Worm (Caenorhabditis elegans) whole organism, mixed stage, embryonic: ENCODE measurements around the gene T03F6.4.

Source experiments
- ceh-83 ChIP-seq: fragments of 200-800 bp; sonication (Bioruptor generic); optimal IDR thresholded peaks from 2 replicates; lab custom pipeline; 2018; ENCODE audit warnings: mild to moderate bottlenecking, missing genetic modification characterization, missing compliant biosample characterization
- elt-3 ChIP-seq: fragments of 150-350 bp; optimal IDR thresholded peaks from 2 replicates; lab custom pipeline; 2014; ENCODE audit warnings: missing biosample characterization, missing genetic modification characterization
- lin-13 ChIP-seq: fragments of 150-350 bp; optimal IDR thresholded peaks from 2 replicates; lab custom pipeline; 2014; ENCODE audit warnings: missing biosample characterization, missing genetic modification characterization
- lsy-2 ChIP-seq: fragments of 150-350 bp; optimal IDR thresholded peaks from 2 replicates; lab custom pipeline; 2014; ENCODE audit warnings: missing biosample characterization, missing genetic modification characterization
- mls-2 ChIP-seq: sonication (generic microtip); optimal IDR thresholded peaks from 2 replicates; lab custom pipeline; 2016; ENCODE audit warnings: mild to moderate bottlenecking, missing genetic modification characterization, moderate library complexity, missing compliant biosample characterization
- nhr-12 ChIP-seq: fragments of 150-350 bp; optimal IDR thresholded peaks from 2 replicates; lab custom pipeline; 2014; ENCODE audit warnings: missing biosample characterization, missing genetic modification characterization
- nhr-2 ChIP-seq: fragments of 150-350 bp; optimal IDR thresholded peaks from 2 replicates; lab custom pipeline; 2014; ENCODE audit warnings: missing biosample characterization, missing genetic modification characterization
- nhr-237 ChIP-seq: fragments of 150-350 bp; optimal IDR thresholded peaks from 2 replicates; lab custom pipeline; 2014; ENCODE audit warnings: missing biosample characterization, missing genetic modification characterization
- nhr-76 ChIP-seq: sonication (generic microtip); optimal IDR thresholded peaks from 2 replicates; lab custom pipeline; 2017; ENCODE audit warnings: missing biosample characterization, missing genetic modification characterization
- snpc-4 ChIP-seq: fragments of 150-350 bp; optimal IDR thresholded peaks from 2 replicates; lab custom pipeline; 2014; ENCODE audit warnings: missing biosample characterization, missing genetic modification characterization
- tbx-8 ChIP-seq: fragments of 200-800 bp; sonication (Bioruptor generic); optimal IDR thresholded peaks from 2 replicates; lab custom pipeline; 2018; ENCODE audit warnings: mild to moderate bottlenecking, missing genetic modification characterization, moderate library complexity, missing compliant biosample characterization
- unc-39 ChIP-seq: fragments of 150-350 bp; optimal IDR thresholded peaks from 2 replicates; lab custom pipeline; 2014; ENCODE audit warnings: missing biosample characterization, missing genetic modification characterization
- unc-62 ChIP-seq: fragments of 150-350 bp; optimal IDR thresholded peaks from 2 replicates; lab custom pipeline; 2014; ENCODE audit warnings: missing biosample characterization, missing genetic modification reagents, missing genetic modification characterization
- ztf-11 ChIP-seq: fragments of 150-350 bp; optimal IDR thresholded peaks from 2 replicates; lab custom pipeline; 2014; ENCODE audit warnings: missing biosample characterization, missing genetic modification characterization

ce11 chrIII:13429668-13430067, 43.7 kb downstream of the T03F6.4 start, which contains the start of gene bli-5:
- TF ChIP-seq ztf-11 (tag; lab: Kevin White, UChicago), result no peak
- no peak for TF ChIP-seq elt-3
- TF ChIP-seq nhr-12 (tag; lab: Kevin White, UChicago), result no peak
- TF ChIP-seq nhr-237, result no peak
- TF ChIP-seq ceh-83 (GFP tag; lab: Kevin White, UChicago), result no peak
- TF ChIP-seq nhr-2 (tag; lab: Kevin White, UChicago), result no peak
- no peak for TF ChIP-seq unc-62 (GFP tag; lab: Kevin White, UChicago)
- no peak for TF ChIP-seq unc-39 (tag; lab: Kevin White, UChicago)
- TF ChIP-seq lin-13 (tag; lab: Kevin White, UChicago), result no peak
- no peak for TF ChIP-seq snpc-4 (tag; lab: Kevin White, UChicago)
- no peak for TF ChIP-seq mls-2 (tag; lab: Kevin White, UChicago)
- TF ChIP-seq lsy-2, result no peak
- TF ChIP-seq nhr-76, result no peak
- TF ChIP-seq tbx-8 (GFP tag; lab: Kevin White, UChicago), result no peak
